Worm (Caenorhabditis elegans) whole organism, mixed stage, embryonic: ENCODE measurements around the gene hlh-27.
A peak's percentile ranks its signal among the peaks of the same experiment; 100 is the strongest.

Experiments
- M03D4.4 ChIP-seq: sonication (generic microtip); optimal IDR thresholded peaks from 2 replicates; lab custom pipeline; 2017; ENCODE audit warnings: mild to moderate bottlenecking, missing genetic modification characterization, missing compliant biosample characterization
- bed-3 ChIP-seq: fragments of 200-800 bp; sonication (Bioruptor generic); optimal IDR thresholded peaks from 3 replicates; lab custom pipeline; 2018; ENCODE audit warnings: mild to moderate bottlenecking, missing genetic modification characterization, moderate library complexity, missing compliant biosample characterization
- blmp-1 ChIP-seq: fragments of 150-350 bp; optimal IDR thresholded peaks from 2 replicates; lab custom pipeline; 2014; ENCODE audit warnings: missing biosample characterization, missing genetic modification characterization
- ceh-39 ChIP-seq: fragments of 150-350 bp; optimal IDR thresholded peaks from 2 replicates; lab custom pipeline; 2014; ENCODE audit warnings: missing biosample characterization, missing genetic modification characterization
- ceh-43 ChIP-seq: fragments of 200-800 bp; sonication (Bioruptor generic); optimal IDR thresholded peaks from 2 replicates; lab custom pipeline; 2018; ENCODE audit warnings: mild to moderate bottlenecking, missing genetic modification characterization, moderate library complexity, missing compliant biosample characterization
- ceh-83 ChIP-seq: fragments of 200-800 bp; sonication (Bioruptor generic); optimal IDR thresholded peaks from 2 replicates; lab custom pipeline; 2018; ENCODE audit warnings: mild to moderate bottlenecking, missing genetic modification characterization, missing compliant biosample characterization
- ces-1 ChIP-seq: fragments of 150-350 bp; optimal IDR thresholded peaks from 2 replicates; lab custom pipeline; 2014; ENCODE audit warnings: missing biosample characterization, missing genetic modification reagents, missing genetic modification characterization
- cnd-1 ChIP-seq: fragments of 200-800 bp; sonication (Bioruptor generic); optimal IDR thresholded peaks from 2 replicates; lab custom pipeline; 2018; ENCODE audit warnings: mild to moderate bottlenecking, missing genetic modification characterization, missing compliant biosample characterization
- drap-1 ChIP-seq: fragments of 200-800 bp; sonication (Bioruptor generic); optimal IDR thresholded peaks from 3 replicates; lab custom pipeline; 2018; ENCODE audit warnings: mild to moderate bottlenecking, missing genetic modification characterization, missing compliant biosample characterization
- elt-1 ChIP-seq: sonication (generic microtip); optimal IDR thresholded peaks from 2 replicates; lab custom pipeline; 2017; ENCODE audit warnings: missing genetic modification characterization, mild to moderate bottlenecking, missing compliant biosample characterization, antibody characterized with exemption, moderate library complexity, borderline replicate concordance; ENCODE audit not compliant: insufficient read depth
- elt-3 ChIP-seq: fragments of 150-350 bp; optimal IDR thresholded peaks from 2 replicates; lab custom pipeline; 2014; ENCODE audit warnings: missing biosample characterization, missing genetic modification characterization
- flh-1 ChIP-seq: fragments of 200-800 bp; sonication (Bioruptor generic); optimal IDR thresholded peaks from 2 replicates; lab custom pipeline; 2018; ENCODE audit warnings: mild to moderate bottlenecking, missing genetic modification characterization, moderate library complexity, missing compliant biosample characterization
- ham-2 ChIP-seq: fragments of 200-800 bp; sonication (Bioruptor generic); optimal IDR thresholded peaks from 2 replicates; lab custom pipeline; 2018; ENCODE audit warnings: mild to moderate bottlenecking, missing genetic modification characterization, missing compliant biosample characterization
- lin-32 ChIP-seq: fragments of 200-800 bp; sonication (Bioruptor generic); optimal IDR thresholded peaks from 2 replicates; lab custom pipeline; 2018; ENCODE audit warnings: mild to moderate bottlenecking, missing genetic modification characterization, missing compliant biosample characterization
- lsy-2 ChIP-seq: fragments of 150-350 bp; optimal IDR thresholded peaks from 2 replicates; lab custom pipeline; 2014; ENCODE audit warnings: missing biosample characterization, missing genetic modification characterization
- mab-5 ChIP-seq: fragments of 150-350 bp; optimal IDR thresholded peaks from 2 replicates; lab custom pipeline; 2014; ENCODE audit warnings: missing biosample characterization, missing genetic modification characterization
- mls-2 ChIP-seq: sonication (generic microtip); optimal IDR thresholded peaks from 2 replicates; lab custom pipeline; 2016; ENCODE audit warnings: mild to moderate bottlenecking, missing genetic modification characterization, moderate library complexity, missing compliant biosample characterization
- nhr-12 ChIP-seq: fragments of 150-350 bp; optimal IDR thresholded peaks from 2 replicates; lab custom pipeline; 2014; ENCODE audit warnings: missing biosample characterization, missing genetic modification characterization
- nhr-2 ChIP-seq: fragments of 150-350 bp; optimal IDR thresholded peaks from 2 replicates; lab custom pipeline; 2014; ENCODE audit warnings: missing biosample characterization, missing genetic modification characterization
- nhr-237 ChIP-seq: fragments of 150-350 bp; optimal IDR thresholded peaks from 2 replicates; lab custom pipeline; 2014; ENCODE audit warnings: missing biosample characterization, missing genetic modification characterization
- nhr-28 ChIP-seq: fragments of 150-350 bp; optimal IDR thresholded peaks from 2 replicates; lab custom pipeline; 2014; ENCODE audit warnings: missing biosample characterization, missing genetic modification characterization
- sem-2 ChIP-seq: fragments of 200-800 bp; sonication (Bioruptor generic); optimal IDR thresholded peaks from 2 replicates; lab custom pipeline; 2018; ENCODE audit warnings: mild to moderate bottlenecking, missing genetic modification characterization, missing compliant biosample characterization
- snpc-4 ChIP-seq: fragments of 150-350 bp; optimal IDR thresholded peaks from 2 replicates; lab custom pipeline; 2014; ENCODE audit warnings: missing biosample characterization, missing genetic modification characterization
- sptf-1 ChIP-seq: sonication (generic microtip); optimal IDR thresholded peaks from 2 replicates; lab custom pipeline; 2017; ENCODE audit warnings: mild to moderate bottlenecking, missing genetic modification characterization, moderate library complexity, missing compliant biosample characterization
- unc-120 ChIP-seq: sonication (generic microtip); optimal IDR thresholded peaks from 2 replicates; lab custom pipeline; 2017; ENCODE audit warnings: missing genetic modification characterization, missing compliant biosample characterization; ENCODE audit not compliant: poor library complexity, severe bottlenecking
- unc-62 ChIP-seq: fragments of 150-350 bp; optimal IDR thresholded peaks from 2 replicates; lab custom pipeline; 2014; ENCODE audit warnings: missing biosample characterization, missing genetic modification reagents, missing genetic modification characterization
- zip-8 ChIP-seq: fragments of 150-350 bp; optimal IDR thresholded peaks from 2 replicates; lab custom pipeline; 2014; ENCODE audit warnings: missing biosample characterization, missing genetic modification characterization
- ztf-11 ChIP-seq: fragments of 150-350 bp; optimal IDR thresholded peaks from 2 replicates; lab custom pipeline; 2014; ENCODE audit warnings: missing biosample characterization, missing genetic modification characterization

The hlh-27 gene

DNA sequence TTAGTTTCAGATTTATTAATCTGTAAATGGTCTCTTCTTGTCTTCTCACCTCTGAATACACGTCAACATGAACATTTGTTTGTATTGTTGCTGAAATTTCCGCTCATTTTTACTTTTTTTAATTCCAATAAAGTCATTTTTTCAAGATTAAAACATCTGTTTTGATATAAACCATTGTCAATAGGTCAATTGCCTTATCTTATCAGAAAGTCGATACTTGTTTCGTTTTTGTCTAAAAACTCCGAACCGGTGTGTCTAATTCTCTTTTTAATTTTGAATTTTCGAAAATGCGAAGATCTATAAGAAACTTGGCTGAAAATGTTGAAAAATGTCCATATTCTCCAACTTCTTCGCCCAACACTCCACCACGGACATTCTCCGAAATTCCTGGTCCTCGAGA, 36.3 kb downstream of the hlh-27 start, which contains the start of gene cyp-44A1:
Gene cyp-44A1 (plus strand): TSS at position 285 of the 400 bp plus-strand sequence.
- no peak for TF ChIP-seq drap-1 (GFP tag; lab: Kevin White, UChicago)
- TF ChIP-seq ztf-11, result no peak
- TF ChIP-seq ceh-83 (GFP tag; lab: Kevin White, UChicago), result no peak
- no peak for TF ChIP-seq nhr-2 (tag; lab: Kevin White, UChicago)
- TF ChIP-seq nhr-12 (tag; lab: Kevin White, UChicago), result no peak
- no peak for TF ChIP-seq unc-120 (tag; lab: Kevin White, UChicago)
- no peak for TF ChIP-seq ceh-43
- no peak for TF ChIP-seq nhr-237 (tag; lab: Kevin White, UChicago)
- TF ChIP-seq, all 35 proteins: peak for 0

DNA sequence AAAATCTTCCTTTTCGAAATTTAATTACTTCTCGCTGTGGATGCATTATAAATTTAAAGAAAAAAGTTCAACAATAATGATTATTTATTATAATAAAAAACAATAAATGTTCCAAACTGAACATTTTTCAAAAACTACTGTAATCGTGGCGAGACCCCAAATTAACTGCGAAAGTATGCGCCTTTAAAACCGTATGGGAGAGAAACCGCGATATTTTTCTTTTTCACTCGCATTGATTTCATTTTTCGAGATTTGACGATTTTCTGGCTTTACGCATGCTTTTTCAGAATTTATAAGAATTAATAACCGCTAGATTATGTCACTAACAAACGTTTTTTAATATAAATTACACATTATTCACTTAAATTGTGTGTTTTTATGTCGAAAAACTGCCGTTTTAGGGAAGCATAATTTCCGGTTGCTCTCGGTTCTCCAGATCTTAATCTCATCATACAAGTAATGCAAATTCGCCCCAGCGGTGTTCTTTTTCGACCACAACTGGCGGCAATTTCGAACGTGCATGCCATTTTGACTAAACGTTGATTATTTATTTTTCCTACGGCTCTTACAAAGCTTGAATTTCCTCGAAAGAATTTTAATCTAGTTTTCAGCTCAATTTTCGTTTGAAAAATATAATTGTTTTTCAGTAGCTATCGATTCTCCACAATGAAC, 38.9 kb downstream of the hlh-27 start, which contains the start of gene F12A10.8:
Gene F12A10.8 (minus strand): TSS at position 79 of the 672 bp plus-strand sequence.
- TF ChIP-seq elt-1 (tag; lab: Kevin White, UChicago) (peak; percentile 52), unc-120 (tag; lab: Kevin White, UChicago) (no peak), ces-1 (peak; percentile 89)

DNA sequence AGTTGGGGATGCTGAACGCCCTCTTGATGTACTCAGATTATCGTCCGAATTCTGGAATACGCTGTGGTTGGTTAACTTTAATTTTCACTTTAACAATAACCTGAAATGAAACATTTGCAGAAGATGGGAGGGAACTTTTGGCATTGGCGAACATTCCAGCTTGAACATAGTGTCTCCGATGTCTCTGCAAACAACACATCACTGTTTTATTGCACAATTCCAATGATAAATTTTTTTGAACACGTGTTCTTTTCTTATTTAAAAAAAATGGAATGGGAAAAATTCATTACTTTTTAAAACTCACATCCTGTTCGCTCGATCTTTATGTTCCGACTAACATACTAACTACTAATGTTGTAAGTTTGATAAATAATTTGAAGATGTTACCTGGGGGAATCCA, 39.5 kb downstream of the hlh-27 start, which contains the start of gene fzy-1:
Gene fzy-1 (plus strand): TSS at position 301 of the 400 bp plus-strand sequence.
- no peak for TF ChIP-seq nhr-237 (tag; lab: Kevin White, UChicago)
- no peak for TF ChIP-seq unc-120 (tag; lab: Kevin White, UChicago)
- TF ChIP-seq zip-8 (tag; lab: Kevin White, UChicago), result no peak
- TF ChIP-seq nhr-2 (tag; lab: Kevin White, UChicago), result no peak
- TF ChIP-seq blmp-1, result no peak
- no peak for TF ChIP-seq flh-1 (GFP tag; lab: Kevin White, UChicago)
- TF ChIP-seq lsy-2 (tag; lab: Kevin White, UChicago), result no peak
- no peak for TF ChIP-seq bed-3 (GFP tag; lab: Kevin White, UChicago)
- TF ChIP-seq nhr-28 (tag; lab: Kevin White, UChicago), result no peak
- no peak for TF ChIP-seq mab-5 (tag; lab: Kevin White, UChicago)
- no peak for TF ChIP-seq cnd-1 (tag; lab: Kevin White, UChicago)
- no peak for TF ChIP-seq snpc-4
- no peak for TF ChIP-seq elt-3 (tag; lab: Kevin White, UChicago)
- TF ChIP-seq lin-32, result no peak
- no peak for TF ChIP-seq ceh-39 (tag; lab: Kevin White, UChicago)
- TF ChIP-seq unc-62, result no peak
- TF ChIP-seq ces-1, result no peak
- TF ChIP-seq, all 35 proteins: peak for 0

DNA sequence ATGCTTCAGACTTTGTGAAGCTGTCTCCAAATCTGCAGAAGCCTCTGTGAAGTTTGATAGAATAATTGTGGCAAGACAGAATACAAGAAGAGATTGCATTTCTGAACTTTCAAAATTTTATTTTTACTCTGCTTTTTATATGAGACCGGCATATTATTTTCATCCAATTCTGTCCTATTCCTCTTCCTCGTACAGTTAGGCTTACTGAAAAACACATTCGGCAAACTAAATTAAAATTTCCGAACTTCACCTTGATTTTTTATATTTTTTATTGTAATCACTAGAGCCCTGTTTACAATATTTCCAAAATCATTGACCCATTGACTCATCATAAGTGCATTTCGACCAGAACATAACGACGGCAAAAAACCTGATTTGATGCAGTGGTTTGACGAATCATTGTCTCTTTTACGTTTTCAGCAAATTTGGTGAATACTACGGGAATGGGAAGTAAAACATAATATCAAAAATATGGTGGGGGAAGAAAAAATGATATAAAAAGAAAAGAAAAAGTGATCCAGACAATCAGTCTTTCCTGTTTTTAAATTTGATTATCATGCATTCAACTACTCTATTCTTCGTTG, 41.8 kb downstream of the hlh-27 start, which contains the start of the genes suex-1 and F12A10.9:
Gene suex-1 (minus strand): TSS at position 101 of the 584 bp plus-strand sequence.
Gene F12A10.9 (plus strand): TSS at position 534 of the 584 bp plus-strand sequence.
- TF ChIP-seq sem-2 (GFP tag; lab: Kevin White, UChicago) (no peak), zip-8 (tag; lab: Kevin White, UChicago) (no peak), lsy-2 (tag; lab: Kevin White, UChicago) (no peak), sptf-1 (no peak), nhr-28 (tag; lab: Kevin White, UChicago) (no peak), mab-5 (tag; lab: Kevin White, UChicago) (no peak), ztf-11 (no peak), ces-1 (no peak), blmp-1 (no peak), ceh-39 (tag; lab: Kevin White, UChicago) (no peak), M03D4.4 (tag; lab: Kevin White, UChicago) (no peak), cnd-1 (tag; lab: Kevin White, UChicago) (no peak), ham-2 (GFP tag; lab: Kevin White, UChicago) (no peak), mls-2 (tag; lab: Kevin White, UChicago) (no peak), drap-1 (GFP tag; lab: Kevin White, UChicago) (no peak), lin-32 (no peak), ceh-43 (no peak), unc-120 (tag; lab: Kevin White, UChicago) (no peak), nhr-2 (tag; lab: Kevin White, UChicago) (no peak), ceh-83 (GFP tag; lab: Kevin White, UChicago) (no peak)
- TF ChIP-seq, all 35 proteins: peak for 0

DNA sequence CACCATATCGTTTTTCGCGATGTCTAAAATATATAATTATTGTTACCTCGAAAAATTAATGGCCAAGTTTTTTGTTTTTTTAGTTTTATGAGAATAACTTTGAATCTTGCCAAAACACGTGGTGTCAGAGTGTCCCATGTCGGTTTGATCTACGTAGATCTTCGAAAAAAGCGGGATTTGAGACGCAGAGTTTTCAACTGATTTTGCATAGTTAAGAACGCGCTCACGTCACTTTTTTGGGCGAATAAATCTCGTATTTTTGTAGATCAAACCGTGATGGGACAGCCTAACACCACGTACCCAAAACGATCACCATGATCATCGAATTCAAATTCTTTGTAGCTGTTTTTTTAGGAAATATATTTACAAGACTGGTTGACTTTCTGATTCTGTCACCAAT, 42.5 kb downstream of the hlh-27 start:
- TF ChIP-seq unc-62, result no peak
- TF ChIP-seq, all 35 proteins: peak for 0
